Fruit fly (Drosophila melanogaster): ENCODE measurements around the gene Hou.

Gene Hou

DNA sequence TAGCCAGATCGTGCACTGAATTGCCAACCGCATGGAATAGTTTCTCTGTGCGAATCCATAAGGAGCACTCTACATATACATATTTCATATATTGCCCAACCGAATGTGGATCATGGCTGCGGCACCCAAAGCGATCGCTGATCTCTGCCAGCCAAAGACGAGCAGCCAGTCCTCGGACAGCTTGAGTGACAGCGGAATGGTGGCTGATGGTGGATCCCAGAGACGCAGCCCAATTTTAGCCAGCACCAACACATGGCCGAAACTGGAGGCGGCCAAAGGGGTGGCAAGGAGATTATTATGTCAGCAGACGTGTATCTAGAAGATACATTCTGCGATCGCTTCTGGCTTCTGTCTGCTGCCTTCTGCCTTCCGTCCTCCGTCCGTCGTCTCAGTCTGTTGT, 19.3 kb downstream of the Hou start:
- TF ChIP-seq CG11902 (GFP tag; optimal IDR thresholded peaks at IDR 0.05) (no peak), CG31627 (GFP tag; optimal IDR thresholded peaks at IDR 0.05) (no peak), CG16779 (tag; optimal IDR thresholded peaks at IDR 0.05) (no peak), Eip78C (GFP tag) (peak; percentile 51), Blimp-1 (GFP tag; optimal IDR thresholded peaks at IDR 0.05) (no peak), achi (GFP tag; optimal IDR thresholded peaks at IDR 0.05) (no peak), CG6163 (GFP tag; IDR thresholded peaks at IDR 0.05) (no peak), cyc (GFP tag; optimal IDR thresholded peaks at IDR 0.05) (no peak), CG10669 (GFP tag; optimal IDR thresholded peaks at IDR 0.05) (no peak), CG7368 (GFP tag; optimal IDR thresholded peaks at IDR 0.05) (no peak), fd85E (GFP tag; optimal IDR thresholded peaks at IDR 0.05) (no peak), CG4318 (GFP tag; optimal IDR thresholded peaks at IDR 0.05) (no peak), CG9139 (GFP tag; optimal IDR thresholded peaks at IDR 0.05) (no peak), Hr39 (GFP tag; optimal IDR thresholded peaks at IDR 0.05) (no peak), CG3919 (GFP tag; optimal IDR thresholded peaks at IDR 0.05) (no peak), vri (GFP tag; optimal IDR thresholded peaks at IDR 0.05) (peak; percentile 47)

DNA sequence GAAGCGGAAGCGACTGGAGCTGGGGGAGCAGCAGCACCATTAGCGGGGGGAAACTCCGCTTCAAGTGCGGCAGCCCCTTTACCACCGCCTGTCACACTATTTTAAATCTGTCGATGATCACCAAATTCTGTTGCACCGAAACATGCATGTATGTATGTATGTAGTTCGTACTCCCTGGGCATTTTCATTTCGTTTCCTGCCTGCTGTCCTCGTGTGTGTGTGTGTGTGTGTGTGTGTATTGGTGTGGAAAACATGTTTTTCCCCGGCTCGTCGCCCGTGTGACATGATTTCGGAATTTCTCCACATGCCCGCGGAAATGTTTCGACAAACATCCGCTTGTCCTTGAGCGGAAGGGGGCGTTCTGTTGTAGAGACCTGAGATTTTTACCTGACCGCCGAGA, 23.2 kb downstream of the Hou start:
- TF ChIP-seq Eip78C (GFP tag) = peak; percentile 11
- TF ChIP-seq CG8632 (GFP tag; optimal IDR thresholded peaks at IDR 0.05) = no peak

DNA sequence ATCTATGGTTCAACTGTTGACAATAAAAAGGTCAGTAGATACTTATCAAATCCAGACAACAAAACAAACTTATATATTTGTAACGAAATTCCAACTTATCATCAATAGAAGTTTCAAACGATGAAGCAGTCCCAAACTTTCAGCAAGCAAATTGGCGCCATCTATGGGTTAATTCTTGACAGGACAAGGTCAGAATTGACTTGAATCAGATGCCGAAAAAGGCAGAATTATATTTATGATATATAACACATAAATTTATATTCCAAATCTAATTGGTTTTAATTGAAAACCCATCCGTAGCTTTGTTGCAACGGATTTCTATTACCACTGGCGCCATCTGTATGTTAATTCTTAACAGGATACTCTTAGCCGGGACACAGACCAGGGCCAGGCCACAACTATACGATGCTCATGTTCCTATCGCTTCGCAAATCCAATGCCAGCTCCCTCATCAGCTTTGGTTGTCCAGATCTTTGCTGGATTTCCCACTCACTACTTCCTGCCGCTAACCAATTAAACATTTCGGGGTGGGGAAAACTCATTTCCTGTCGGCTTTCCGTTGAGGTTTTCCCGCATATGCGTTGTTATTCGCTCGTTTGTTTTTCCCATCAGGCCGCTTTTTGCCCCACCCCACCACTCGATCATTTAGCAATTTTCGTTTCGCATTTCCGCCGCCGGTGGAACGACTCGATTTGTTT, 28.4 kb downstream of the Hou start:
- TF ChIP-seq esn (GFP tag; optimal IDR thresholded peaks at IDR 0.05) = no peak
- TF ChIP-seq Ets96B (tag; optimal IDR thresholded peaks at IDR 0.05) = no peak
- TF ChIP-seq Sox14 (GFP tag; optimal IDR thresholded peaks at IDR 0.05) = no peak
- TF ChIP-seq Eip78C (GFP tag) = peak; percentile 27
- no peak for TF ChIP-seq CG3032 (tag; optimal IDR thresholded peaks at IDR 0.05)
- no peak for TF ChIP-seq OdsH (GFP tag; optimal IDR thresholded peaks at IDR 0.05)
- TF ChIP-seq CG8632 (GFP tag; optimal IDR thresholded peaks at IDR 0.05) = no peak

DNA sequence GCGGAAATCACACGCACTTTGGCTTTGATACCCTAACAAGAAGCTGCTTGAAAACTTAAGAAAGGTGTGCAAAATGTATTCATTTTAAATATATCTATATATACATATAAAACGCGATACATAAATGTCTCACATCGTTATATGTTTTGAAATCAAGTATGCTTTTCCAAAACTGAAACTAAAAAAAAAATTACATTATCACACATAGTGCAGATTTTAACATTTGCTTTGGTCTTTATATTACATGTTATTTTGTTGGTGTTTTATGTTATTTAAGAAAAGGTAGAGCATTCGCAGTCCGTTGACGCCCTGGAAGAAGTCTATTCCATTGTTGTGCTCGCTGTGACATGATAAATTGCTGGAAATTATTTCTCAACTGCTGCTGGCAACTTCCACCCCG, 32.1 kb downstream of the Hou start:
- TF ChIP-seq fkh (GFP tag; optimal IDR thresholded peaks at IDR 0.05) = no peak
- TF ChIP-seq Eip78C (GFP tag) = peak; percentile 6
- TF ChIP-seq CG16779 (tag; optimal IDR thresholded peaks at IDR 0.05) = no peak
- no peak for TF ChIP-seq Gug (GFP tag; IDR thresholded peaks at IDR 0.05)
- no peak for TF ChIP-seq CG7368 (GFP tag; optimal IDR thresholded peaks at IDR 0.05)
- TF ChIP-seq spab (GFP tag; optimal IDR thresholded peaks at IDR 0.05) = no peak
- TF ChIP-seq CG6808 (GFP tag; optimal IDR thresholded peaks at IDR 0.05) = peak; percentile 2

DNA sequence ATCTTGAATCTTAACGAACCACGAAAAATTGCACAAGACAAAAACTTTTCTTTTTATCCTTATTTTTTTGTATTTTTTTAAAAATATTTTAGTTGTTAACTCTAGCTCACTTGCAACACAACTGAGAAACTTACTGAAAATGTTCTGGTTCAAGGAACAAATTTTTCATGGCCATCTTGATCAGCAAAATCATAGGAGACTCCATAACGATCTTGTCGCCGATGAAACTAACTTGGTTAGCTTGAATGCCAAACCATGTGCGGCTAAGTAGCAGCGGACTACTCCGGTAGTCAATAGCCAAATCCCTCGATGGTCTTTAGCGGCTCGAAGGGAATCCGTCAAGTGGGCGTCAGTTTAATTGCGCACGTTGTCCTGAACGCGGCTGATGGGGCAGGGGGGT, 32.8 kb downstream of the Hou start, which contains the start of gene CG15040:
TSS of gene CG15040 (minus strand) at position 101 of the 400 bp plus-strand sequence.
- TF ChIP-seq acj6 (GFP tag; optimal IDR thresholded peaks at IDR 0.05) = no peak
- TF ChIP-seq CG6808 (GFP tag; optimal IDR thresholded peaks at IDR 0.05) = no peak
- no peak for TF ChIP-seq CG9139 (GFP tag; optimal IDR thresholded peaks at IDR 0.05)

DNA sequence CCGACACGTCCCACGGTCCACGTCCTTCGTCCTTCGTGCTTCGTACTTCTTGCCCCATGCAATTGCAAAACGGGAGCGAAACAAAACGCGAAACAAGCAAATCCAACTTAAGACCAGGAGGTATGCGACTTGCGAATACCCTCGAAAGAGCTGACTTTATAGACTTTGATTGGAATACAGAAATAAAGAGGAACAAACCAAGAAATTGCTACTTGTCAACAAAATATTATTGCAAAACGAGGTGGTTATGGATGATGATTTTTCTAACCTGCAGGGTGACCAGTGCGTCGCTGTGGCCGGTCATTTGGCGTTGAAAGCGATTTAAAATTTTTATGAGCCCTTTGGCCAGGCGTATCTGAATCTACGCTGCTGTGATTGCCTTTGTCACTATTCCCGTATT, 36.8 kb downstream of the Hou start:
- TF ChIP-seq CG32006 (GFP tag; optimal IDR thresholded peaks at IDR 0.05) (peak; percentile 12), ss (GFP tag; optimal IDR thresholded peaks at IDR 0.05) (no peak), lz (GFP tag; optimal IDR thresholded peaks at IDR 0.05) (peak; percentile 42), Smox (GFP tag; optimal IDR thresholded peaks at IDR 0.05) (peak; percentile 31), CG10669 (GFP tag; optimal IDR thresholded peaks at IDR 0.05) (peak; percentile 46), CG6163 (GFP tag; IDR thresholded peaks at IDR 0.05) (peak; percentile 48; the same call in 1 of the 3 replicates), svp (GFP tag) (peak; percentile 64), CG9139 (GFP tag; optimal IDR thresholded peaks at IDR 0.05) (no peak), Sox14 (GFP tag; optimal IDR thresholded peaks at IDR 0.05) (no peak), CG31627 (GFP tag; optimal IDR thresholded peaks at IDR 0.05) (peak; percentile 49), pdm3 (GFP tag; optimal IDR thresholded peaks at IDR 0.05) (peak; percentile 34), Hr4 (GFP tag; optimal IDR thresholded peaks at IDR 0.05) (peak; percentile 10), Sox15 (GFP tag; optimal IDR thresholded peaks at IDR 0.05) (peak; percentile 0), Met (GFP tag; optimal IDR thresholded peaks at IDR 0.05) (peak; percentile 44), CG6792 (GFP tag; optimal IDR thresholded peaks at IDR 0.05) (peak; percentile 27), CG34406 (GFP tag; optimal IDR thresholded peaks at IDR 0.05) (no peak), OdsH (GFP tag; optimal IDR thresholded peaks at IDR 0.05) (peak; percentile 22), vri (GFP tag; optimal IDR thresholded peaks at IDR 0.05) (no peak), Gug (GFP tag; IDR thresholded peaks at IDR 0.05) (no peak), CG6808 (GFP tag; optimal IDR thresholded peaks at IDR 0.05) (peak; percentile 12), acj6 (GFP tag; optimal IDR thresholded peaks at IDR 0.05) (peak; percentile 38), Eip93F (GFP tag; optimal IDR thresholded peaks at IDR 0.05) (no peak), CG7368 (GFP tag; optimal IDR thresholded peaks at IDR 0.05) (no peak), CG6276 (GFP tag; optimal IDR thresholded peaks at IDR 0.05) (no peak)

Measured in whole organism, prepupa.